Worm (Caenorhabditis elegans): ENCODE measurements around the gene ZK1010.4.

The ZK1010.4 gene

ce11 chrIII:12980770-12981169 is at the start of gene ZK1010.4:
Gene ZK1010.4, plus strand, starts transcription at chrIII:12981070.
- TF ChIP-seq tbx-2 (tag; optimal IDR thresholded peaks at IDR 0.05) (no peak), mml-1 (tag; optimal IDR thresholded peaks at IDR 0.05) (no peak), daf-12 (tag; optimal IDR thresholded peaks at IDR 0.05) (no peak), pha-4 (tag; optimal IDR thresholded peaks at IDR 0.05) (no peak), nfya-1 (tag; optimal IDR thresholded peaks at IDR 0.05; ENCODE audit: insufficient read depth) (no peak), pqm-1 (tag; optimal IDR thresholded peaks at IDR 0.05) (no peak), ceh-9 (tag; optimal IDR thresholded peaks at IDR 0.05) (no peak), egl-27 (tag; optimal IDR thresholded peaks at IDR 0.05) (no peak), snpc-4 (tag; optimal IDR thresholded peaks at IDR 0.05) (no peak), fkh-10 (GFP tag; optimal IDR thresholded peaks at IDR 0.05) (no peak), ceh-28 (tag; optimal IDR thresholded peaks at IDR 0.05) (no peak), fos-1 (tag; optimal IDR thresholded peaks at IDR 0.05) (no peak), egl-5 (tag; optimal IDR thresholded peaks at IDR 0.05) (no peak), nhr-76 (tag; optimal IDR thresholded peaks at IDR 0.05) (no peak), ceh-16 (tag; optimal IDR thresholded peaks at IDR 0.05) (no peak), elt-3 (tag; optimal IDR thresholded peaks at IDR 0.05) (no peak), mdl-1 (tag; optimal IDR thresholded peaks at IDR 0.05) (no peak)

ce11 chrIII:12931108-12931507 is 49.8 kb upstream of the ZK1010.4 start:
- TF ChIP-seq elt-3 (tag; optimal IDR thresholded peaks at IDR 0.05) (no peak), nhr-67 (tag; optimal IDR thresholded peaks at IDR 0.05) (no peak), pqm-1 (tag; optimal IDR thresholded peaks at IDR 0.05) (no peak), aly-2 (tag; optimal IDR thresholded peaks at IDR 0.05) (no peak), ZK546.5 (tag; optimal IDR thresholded peaks at IDR 0.05) (no peak), mdl-1 (tag; optimal IDR thresholded peaks at IDR 0.05) (no peak), sea-2 (GFP tag; optimal IDR thresholded peaks at IDR 0.05) (no peak), nhr-23 (tag; optimal IDR thresholded peaks at IDR 0.05) (no peak), ztf-4 (tag; optimal IDR thresholded peaks at IDR 0.05) (no peak), mml-1 (tag; optimal IDR thresholded peaks at IDR 0.05) (no peak), ceh-28 (tag; optimal IDR thresholded peaks at IDR 0.05) (no peak), fkh-2 (tag; optimal IDR thresholded peaks at IDR 0.05) (no peak), nhr-28 (tag; optimal IDR thresholded peaks at IDR 0.05) (no peak), nhr-25 (tag; optimal IDR thresholded peaks at IDR 0.05) (no peak)

ce11 chrIII:12931786-12932427 is 49.0 kb upstream of the ZK1010.4 start, which contains the start of gene rbm-7:
Gene rbm-7, minus strand, starts transcription at chrIII:12931867.
- peak; percentile 4 for TF ChIP-seq egl-5 (tag; optimal IDR thresholded peaks at IDR 0.05)
- TF ChIP-seq elt-3 (tag; optimal IDR thresholded peaks at IDR 0.05): no peak
- no peak for TF ChIP-seq aly-2 (tag; optimal IDR thresholded peaks at IDR 0.05)
- TF ChIP-seq fos-1 (tag; optimal IDR thresholded peaks at IDR 0.05): no peak
- no peak for TF ChIP-seq mml-1 (tag; optimal IDR thresholded peaks at IDR 0.05)
- no peak for TF ChIP-seq fkh-2 (tag; optimal IDR thresholded peaks at IDR 0.05)
- no peak for TF ChIP-seq mdl-1 (tag; optimal IDR thresholded peaks at IDR 0.05)
- TF ChIP-seq nhr-67 (tag; optimal IDR thresholded peaks at IDR 0.05): no peak
- TF ChIP-seq ceh-9 (tag; optimal IDR thresholded peaks at IDR 0.05): no peak
- TF ChIP-seq daf-12 (tag; optimal IDR thresholded peaks at IDR 0.05): no peak
- TF ChIP-seq hmg-11 (tag; optimal IDR thresholded peaks at IDR 0.05): peak; percentile 73
- no peak for TF ChIP-seq tbx-2 (tag; optimal IDR thresholded peaks at IDR 0.05)
- TF ChIP-seq ama-1 (optimal IDR thresholded peaks at IDR 0.05): no peak
- TF ChIP-seq nhr-43 (tag; optimal IDR thresholded peaks at IDR 0.05; ENCODE audit: poor library complexity, severe bottlenecking): peak; percentile 69
- no peak for TF ChIP-seq fkh-10 (GFP tag; optimal IDR thresholded peaks at IDR 0.05)
- no peak for TF ChIP-seq eor-1 (tag; optimal IDR thresholded peaks at IDR 0.05)
- TF ChIP-seq snpc-4 (tag; optimal IDR thresholded peaks at IDR 0.05): peak; percentile 15
- no peak for TF ChIP-seq unc-62 (GFP tag; optimal IDR thresholded peaks at IDR 0.05)
- no peak for TF ChIP-seq lsy-12 (tag; optimal IDR thresholded peaks at IDR 0.05)
- TF ChIP-seq nhr-28 (tag; optimal IDR thresholded peaks at IDR 0.05): no peak
- TF ChIP-seq ztf-4 (tag; optimal IDR thresholded peaks at IDR 0.05): no peak
- TF ChIP-seq skn-1 (tag; optimal IDR thresholded peaks at IDR 0.05): peak; percentile 14
- TF ChIP-seq nhr-77 (tag; optimal IDR thresholded peaks at IDR 0.05): no peak
- no peak for TF ChIP-seq nhr-76 (tag; optimal IDR thresholded peaks at IDR 0.05)
- TF ChIP-seq lin-39 (tag; optimal IDR thresholded peaks at IDR 0.05): peak; percentile 30
- TF ChIP-seq zag-1 (tag; optimal IDR thresholded peaks at IDR 0.05): no peak
- TF ChIP-seq ceh-16 (tag; optimal IDR thresholded peaks at IDR 0.05): no peak
- TF ChIP-seq pqm-1 (tag; optimal IDR thresholded peaks at IDR 0.05): no peak
- peak; percentile 25 for TF ChIP-seq nhr-25 (tag; optimal IDR thresholded peaks at IDR 0.05)
- no peak for TF ChIP-seq egl-27 (tag; optimal IDR thresholded peaks at IDR 0.05)
- TF ChIP-seq nhr-11 (tag; optimal IDR thresholded peaks at IDR 0.05): no peak
- no peak for TF ChIP-seq nhr-237 (tag; optimal IDR thresholded peaks at IDR 0.05)
- no peak for TF ChIP-seq sea-2 (GFP tag; optimal IDR thresholded peaks at IDR 0.05)
- TF ChIP-seq ztf-11 (tag; optimal IDR thresholded peaks at IDR 0.05): no peak
- TF ChIP-seq lin-15B (tag; optimal IDR thresholded peaks at IDR 0.05): peak; percentile 79
- peak; percentile 39 for TF ChIP-seq jun-1 (tag; optimal IDR thresholded peaks at IDR 0.05)
- TF ChIP-seq nhr-23 (tag; optimal IDR thresholded peaks at IDR 0.05): peak; percentile 51
- TF ChIP-seq R02D3.7 (tag; optimal IDR thresholded peaks at IDR 0.05): peak; percentile 49
- no peak for TF ChIP-seq ZK546.5 (tag; optimal IDR thresholded peaks at IDR 0.05)
- TF ChIP-seq nhr-12 (tag; optimal IDR thresholded peaks at IDR 0.05): no peak
- no peak for TF ChIP-seq unc-39 (tag; optimal IDR thresholded peaks at IDR 0.05)
- TF ChIP-seq elt-1 (tag; optimal IDR thresholded peaks at IDR 0.05): no peak
- TF ChIP-seq ceh-28 (tag; optimal IDR thresholded peaks at IDR 0.05): peak; percentile 38
- peak; percentile 80 for TF ChIP-seq pha-4 (tag; optimal IDR thresholded peaks at IDR 0.05)
